Worm (Caenorhabditis elegans) whole organism, midembryonic: ENCODE results near the gene fbxa-22.

Experiments used
- T22C8.4 ChIP-seq: fragments of 200-800 bp; sonication (Bioruptor generic); IDR thresholded peaks from 2 replicates; pipeline ENCODE4 v1.3.6; 2022; ENCODE audit warnings: missing genetic modification characterization, missing compliant biosample characterization
- cog-1 ChIP-seq: sonication (generic microtip); optimal IDR thresholded peaks from 2 replicates; lab custom pipeline; 2016; ENCODE audit warnings: missing genetic modification characterization, missing compliant biosample characterization
- flt-1 ChIP-seq: fragments of 200-800 bp; sonication (Bioruptor generic); IDR thresholded peaks from 2 replicates; pipeline ENCODE4 v1.3.6; 2022; ENCODE audit warnings: missing genetic modification characterization, missing compliant biosample characterization
- klf-2 ChIP-seq: fragments of 200-800 bp; sonication (Bioruptor generic); conservative IDR thresholded peaks from 2 replicates; pipeline ENCODE4 v1.3.6; 2022; ENCODE audit warnings: missing genetic modification reagents, missing genetic modification characterization, missing compliant biosample characterization
- med-1 ChIP-seq: sonication (generic microtip); optimal IDR thresholded peaks from 2 replicates; lab custom pipeline; 2017; ENCODE audit warnings: missing genetic modification characterization, mild to moderate bottlenecking, missing compliant biosample characterization, antibody characterized with exemption, missing genetic modification reagents; ENCODE audit not compliant: insufficient read depth
- ref-1 ChIP-seq: fragments of 200-800 bp; sonication (Bioruptor generic); conservative IDR thresholded peaks from 2 replicates; pipeline ENCODE4 v1.3.6; 2022; ENCODE audit warnings: missing genetic modification reagents, missing genetic modification characterization, missing compliant biosample characterization
- tab-1 ChIP-seq: fragments of 200-800 bp; sonication (Bioruptor generic); IDR thresholded peaks from 2 replicates; pipeline ENCODE4 v1.3.6; 2022; ENCODE audit warnings: missing genetic modification characterization, missing compliant biosample characterization
- ztf-23 ChIP-seq: fragments of 200-800 bp; sonication (Bioruptor generic); IDR thresholded peaks from 2 replicates; pipeline ENCODE4 v1.3.6; 2022; ENCODE audit warnings: missing genetic modification reagents, missing genetic modification characterization, missing compliant biosample characterization
- ztf-29 ChIP-seq: fragments of 200-800 bp; sonication (Bioruptor generic); IDR thresholded peaks from 2 replicates; pipeline ENCODE4 v1.3.6; 2022; ENCODE audit warnings: missing genetic modification reagents, missing genetic modification characterization, missing compliant biosample characterization

fbxa-22 gene

ce11 chrIII:970928-971327 lies 32.3 kb downstream of the fbxa-22 start:
- peak; percentile 61; the same call in 1 of the 2 replicates for TF ChIP-seq tab-1
- no peak for TF ChIP-seq T22C8.4 (GFP tag; lab: Robert Waterston, UW)

- 0 out of 2 replicates have a peak, but pooled peaks have one; percentile 15 for TF ChIP-seq flt-1 (GFP tag; lab: Robert Waterston, UW)
- no peak for TF ChIP-seq ztf-29 (GFP tag; lab: Robert Waterston, UW)
These were observed 40.2 kb downstream of the fbxa-22 start for ce11 chrIII:978889-979288.

ce11 chrIII:981960-982359 lies 43.3 kb downstream of the fbxa-22 start:
- TF ChIP-seq ztf-29 (GFP tag; lab: Robert Waterston, UW) (no peak), flt-1 (GFP tag; lab: Robert Waterston, UW) (no peak), T22C8.4 (GFP tag; lab: Robert Waterston, UW) (peak; percentile 70), tab-1 (no peak), ref-1 (GFP tag; lab: Robert Waterston, UW) (no peak), ztf-23 (GFP tag; lab: Robert Waterston, UW) (no peak)

ce11 chrIII:982961-983360 lies 44.3 kb downstream of the fbxa-22 start, which contains the start of gene tbc-10:
Gene tbc-10, plus strand, starts transcription at chrIII:983261.
- TF ChIP-seq med-1 (GFP tag; lab: Kevin White, UChicago) (no peak), ztf-23 (GFP tag; lab: Robert Waterston, UW) (no peak), ref-1 (GFP tag; lab: Robert Waterston, UW) (no peak), klf-2 (GFP tag; lab: Robert Waterston, UW) (no peak), flt-1 (GFP tag; lab: Robert Waterston, UW) (no peak), ztf-29 (GFP tag; lab: Robert Waterston, UW) (no peak), T22C8.4 (GFP tag; lab: Robert Waterston, UW) (no peak), tab-1 (no peak), cog-1 (tag; lab: Kevin White, UChicago) (no peak)
